Fruit fly (Drosophila melanogaster) whole organism, embryonic: Measurements from ENCODE around the gene CG13862.

Experiments
- Atf6 ChIP-seq: fragments of 200-800 bp; sonication (Bioruptor generic); IDR thresholded peaks from 2 replicates; pipeline ENCODE4 v1.3.6; 2022; ENCODE audit warnings: missing biosample characterization, missing genetic modification characterization
- BtbVII ChIP-seq: fragments of 200-800 bp; sonication (Bioruptor generic); optimal IDR thresholded peaks from 3 replicates; lab custom pipeline; 2017; ENCODE audit warnings: missing biosample characterization, mild to moderate bottlenecking, missing genetic modification characterization
- CG10209 ChIP-seq: fragments of 200-800 bp; sonication (Bioruptor generic); optimal IDR thresholded peaks from 3 replicates; lab custom pipeline; 2017; ENCODE audit warnings: missing biosample characterization, mild to moderate bottlenecking, missing genetic modification characterization, missing genetic modification reagents
- CG11695 ChIP-seq: fragments of 200-800 bp; sonication (Bioruptor generic); IDR thresholded peaks from 3 replicates; pipeline ENCODE4 v1.3.6; 2022; ENCODE audit warnings: missing biosample characterization, missing genetic modification characterization
- CG13287 ChIP-seq: fragments of 200-800 bp; sonication (Bioruptor generic); IDR thresholded peaks from 2 replicates; pipeline ENCODE4 v1.3.6; 2022; ENCODE audit warnings: missing biosample characterization, missing genetic modification characterization; ENCODE audit not compliant: partially characterized antibody
- CG14441 ChIP-seq: fragments of 200-800 bp; sonication (Bioruptor generic); IDR thresholded peaks from 2 replicates; pipeline ENCODE4 v1.3.6; 2022; ENCODE audit warnings: missing biosample characterization, missing genetic modification characterization
- CG1529 ChIP-seq: fragments of 200-800 bp; sonication (Bioruptor generic); optimal IDR thresholded peaks from 3 replicates; lab custom pipeline; 2018; ENCODE audit warnings: missing biosample characterization, missing genetic modification characterization
- CG16813 ChIP-seq: fragments of 200-800 bp; sonication (Bioruptor generic); IDR thresholded peaks from 3 replicates; pipeline ENCODE4 v1.3.6; 2022; ENCODE audit warnings: missing biosample characterization, missing genetic modification characterization; ENCODE audit not compliant: partially characterized antibody
- CG16863 ChIP-seq: fragments of 200-800 bp; sonication (Bioruptor generic); optimal IDR thresholded peaks from 3 replicates; lab custom pipeline; 2016; ENCODE audit warnings: missing biosample characterization, missing genetic modification characterization
- CG17186 ChIP-seq: fragments of 200-800 bp; sonication (Bioruptor generic); optimal IDR thresholded peaks from 3 replicates; lab custom pipeline; 2017; ENCODE audit warnings: missing biosample characterization, missing genetic modification reagents, missing genetic modification characterization
- CG17612 ChIP-seq: fragments of 200-800 bp; sonication (Bioruptor generic); IDR thresholded peaks from 2 replicates; pipeline ENCODE4 v1.3.6; 2022; ENCODE audit warnings: missing biosample characterization, missing genetic modification characterization
- CG2199 ChIP-seq: fragments of 200-800 bp; sonication (Bioruptor generic); IDR thresholded peaks from 3 replicates; pipeline ENCODE4 v1.3.6; 2022; ENCODE audit warnings: missing biosample characterization, missing genetic modification characterization
- CG3407 ChIP-seq: fragments of 200-800 bp; sonication (Bioruptor generic); optimal IDR thresholded peaks from 2 replicates; lab custom pipeline; 2018; ENCODE audit warnings: missing biosample characterization, mild to moderate bottlenecking, missing genetic modification characterization
- CG3847 ChIP-seq: fragments of 200-800 bp; sonication (Bioruptor generic); IDR thresholded peaks from 2 replicates; pipeline ENCODE4 v1.3.6; 2022; ENCODE audit warnings: missing biosample characterization, missing genetic modification characterization
- CG4328 ChIP-seq: fragments of 200-800 bp; sonication (Bioruptor generic); optimal IDR thresholded peaks from 3 replicates; lab custom pipeline; 2017; ENCODE audit warnings: missing biosample characterization, missing genetic modification reagents, missing genetic modification characterization
- CG6654 ChIP-seq: fragments of 200-800 bp; sonication (Bioruptor generic); optimal IDR thresholded peaks from 2 replicates; lab custom pipeline; 2017; ENCODE audit warnings: missing biosample characterization, mild to moderate bottlenecking, missing genetic modification characterization
- CG7372 ChIP-seq: fragments of 200-800 bp; sonication (Bioruptor generic); IDR thresholded peaks from 2 replicates; pipeline ENCODE4 v1.3.6; 2022; ENCODE audit warnings: missing biosample characterization, missing genetic modification characterization
- CG7928 ChIP-seq: fragments of 200-800 bp; sonication (Bioruptor generic); optimal IDR thresholded peaks from 2 replicates; lab custom pipeline; 2017; ENCODE audit warnings: missing biosample characterization, mild to moderate bottlenecking, missing genetic modification characterization
- CG8924 ChIP-seq: fragments of 200-800 bp; optimal IDR thresholded peaks from 3 replicates; lab custom pipeline; 2019; ENCODE audit warnings: missing biosample characterization, mild to moderate bottlenecking, missing genetic modification characterization, moderate library complexity
- CHES-1-like ChIP-seq: fragments of 200-800 bp; sonication (Bioruptor generic); optimal IDR thresholded peaks from 2 replicates; lab custom pipeline; 2016; ENCODE audit warnings: missing biosample characterization, missing genetic modification characterization
- Dref ChIP-seq: fragments of 200-800 bp; sonication (Bioruptor generic); IDR thresholded peaks from 2 replicates; pipeline ENCODE4 v1.3.6; 2022; ENCODE audit warnings: missing biosample characterization, missing genetic modification characterization
- Ets97D ChIP-seq: fragments of 200-800 bp; sonication (Bioruptor generic); optimal IDR thresholded peaks from 3 replicates; lab custom pipeline; 2016; ENCODE audit warnings: missing biosample characterization, missing genetic modification characterization
- GATAe ChIP-seq: fragments of 200-800 bp; sonication (Bioruptor generic); conservative IDR thresholded peaks from 2 replicates; pipeline ENCODE4 v1.3.6; 2022; ENCODE audit warnings: missing biosample characterization, missing genetic modification characterization
- Gsc ChIP-seq: fragments of 200-800 bp; sonication (Bioruptor generic); IDR thresholded peaks from 2 replicates; pipeline ENCODE4 v1.3.6; 2022; ENCODE audit warnings: missing biosample characterization, missing genetic modification characterization
- H15 ChIP-seq: fragments of 200-800 bp; sonication (Bioruptor generic); IDR thresholded peaks from 3 replicates; pipeline ENCODE4 v1.3.6; 2022; ENCODE audit warnings: missing biosample characterization, missing genetic modification characterization
- HmgD ChIP-seq: fragments of 200-800 bp; sonication (Bioruptor generic); optimal IDR thresholded peaks from 3 replicates; lab custom pipeline; 2016; ENCODE audit warnings: missing biosample characterization, missing genetic modification characterization
- HmgZ ChIP-seq: fragments of 200-800 bp; sonication (Bioruptor generic); optimal IDR thresholded peaks from 2 replicates; lab custom pipeline; 2018; ENCODE audit warnings: missing biosample characterization, mild to moderate bottlenecking, missing genetic modification characterization
- Lpt ChIP-seq: fragments of >200 bp; optimal IDR thresholded peaks from 2 replicates; lab custom pipeline; 2018; ENCODE audit warnings: missing biosample characterization, missing genetic modification characterization
- Med ChIP-seq: fragments of 200-800 bp; sonication (Bioruptor generic); peaks from one replicate; lab custom pipeline; 2016; ENCODE audit warnings: missing biosample characterization, missing genetic modification characterization, mild to moderate bottlenecking, inconsistent platforms, moderate library complexity
- Nf-YA ChIP-seq: fragments of 200-800 bp; sonication (Bioruptor generic); IDR thresholded peaks from 2 replicates; pipeline ENCODE4 v1.3.6; 2022; ENCODE audit warnings: missing biosample characterization, missing genetic modification characterization
- Nf-YC ChIP-seq: fragments of 200-800 bp; optimal IDR thresholded peaks from 3 replicates; lab custom pipeline; 2019; ENCODE audit warnings: missing biosample characterization, mild to moderate bottlenecking, missing genetic modification characterization, moderate library complexity
- Rx ChIP-seq: fragments of 200-800 bp; sonication (Bioruptor generic); IDR thresholded peaks from 2 replicates; pipeline ENCODE4 v1.3.6; 2022; ENCODE audit warnings: missing biosample characterization, missing genetic modification characterization
- Ssrp ChIP-seq: fragments of 200-800 bp; sonication (Bioruptor generic); optimal IDR thresholded peaks from 2 replicates; lab custom pipeline; 2018; ENCODE audit warnings: missing biosample characterization, mild to moderate bottlenecking, missing genetic modification characterization, moderate library complexity
- abd-A ChIP-seq: fragments of 200-800 bp; sonication (Bioruptor generic); optimal IDR thresholded peaks from 3 replicates; lab custom pipeline; 2019; ENCODE audit warnings: missing biosample characterization, mild to moderate bottlenecking, missing genetic modification characterization, moderate library complexity
- ap ChIP-seq: fragments of 200-800 bp; sonication (Bioruptor generic); IDR thresholded peaks from 2 replicates; pipeline ENCODE4 v1.3.6; 2022; ENCODE audit warnings: missing biosample characterization, missing genetic modification characterization
- bowl ChIP-seq: fragments of 200-800 bp; sonication (Bioruptor generic); IDR thresholded peaks from 2 replicates; pipeline ENCODE4 v1.3.6; 2022; ENCODE audit warnings: missing biosample characterization, missing genetic modification characterization
- ci ChIP-seq: fragments of 200-800 bp; sonication (Bioruptor generic); IDR thresholded peaks from 3 replicates; pipeline ENCODE4 v1.3.6; 2022; ENCODE audit warnings: missing biosample characterization, missing genetic modification characterization
- corto ChIP-seq: fragments of 200-800 bp; sonication (Bioruptor generic); optimal IDR thresholded peaks from 2 replicates; lab custom pipeline; 2016; ENCODE audit warnings: missing biosample characterization, mild to moderate bottlenecking, missing genetic modification characterization, moderate library complexity
- cwo ChIP-seq: fragments of 200-800 bp; sonication (Bioruptor generic); optimal IDR thresholded peaks from 3 replicates; lab custom pipeline; 2017; ENCODE audit warnings: missing biosample characterization, missing genetic modification characterization, mild to moderate bottlenecking, moderate library complexity, missing genetic modification reagents
- ewg ChIP-seq: fragments of 200-800 bp; sonication (Bioruptor generic); optimal IDR thresholded peaks from 3 replicates; lab custom pipeline; 2017; ENCODE audit warnings: mild to moderate bottlenecking, missing biosample characterization, missing genetic modification reagents, missing genetic modification characterization
- grn ChIP-seq: fragments of 200-800 bp; sonication (Bioruptor generic); optimal IDR thresholded peaks from 3 replicates; lab custom pipeline; 2017; ENCODE audit warnings: missing biosample characterization, missing genetic modification characterization
- ham ChIP-seq: fragments of 200-800 bp; sonication (Bioruptor generic); IDR thresholded peaks from 2 replicates; pipeline ENCODE4 v1.3.6; 2022; ENCODE audit warnings: missing biosample characterization, missing genetic modification characterization
- kay ChIP-seq: fragments of 200-800 bp; sonication (Bioruptor generic); optimal IDR thresholded peaks from 2 replicates; lab custom pipeline; 2016; ENCODE audit warnings: missing biosample characterization, missing genetic modification characterization
- lov ChIP-seq, 2 experiments: fragments of 200-800 bp in 1 of 2; fragments of >200 bp in 1 of 2; sonication (Bioruptor generic) in 1 of 2; IDR thresholded peaks in 1 of 2; optimal IDR thresholded peaks in 1 of 2; 2 replicates in 1 of 2; 3 replicates in 1 of 2; pipeline versions ENCODE4 v1.3.6 to Lab custom; 2017 to 2022; ENCODE audit warnings: missing biosample characterization in 1 of 2, missing genetic modification characterization in 1 of 2
- org-1 ChIP-seq: fragments of 200-800 bp; sonication (Bioruptor generic); optimal IDR thresholded peaks from 2 replicates; lab custom pipeline; 2017; ENCODE audit warnings: missing biosample characterization, missing genetic modification characterization
- pan ChIP-seq, 4 experiments: fragments of >200 bp in 3 of 4; fragments of 200-800 bp in 1 of 4; sonication (Bioruptor generic) in 1 of 4; optimal IDR thresholded peaks in 3 of 4; IDR thresholded peaks in 1 of 4; 2 replicates each; pipeline versions ENCODE4 v1.3.6 to Lab custom; 2017 to 2022; ENCODE audit warnings: missing biosample characterization in 2 of 4, missing genetic modification characterization in 2 of 4, mixed read lengths in 1 of 4
- phol ChIP-seq: fragments of 200-800 bp; sonication (Bioruptor generic); optimal IDR thresholded peaks from 3 replicates; lab custom pipeline; 2018; ENCODE audit warnings: missing biosample characterization, mild to moderate bottlenecking, missing genetic modification characterization, moderate library complexity
- sd ChIP-seq: fragments of 200-800 bp; sonication (Bioruptor generic); optimal IDR thresholded peaks from 3 replicates; lab custom pipeline; 2018; ENCODE audit warnings: missing biosample characterization, mild to moderate bottlenecking, missing genetic modification characterization, moderate library complexity
- slou ChIP-seq: fragments of 200-800 bp; sonication (Bioruptor generic); optimal IDR thresholded peaks from 3 replicates; lab custom pipeline; 2016; ENCODE audit warnings: missing biosample characterization, missing genetic modification characterization
- tna ChIP-seq: fragments of 200-800 bp; sonication (Bioruptor generic); IDR thresholded peaks from 2 replicates; pipeline ENCODE4 v1.3.6; 2022; ENCODE audit warnings: missing biosample characterization, missing genetic modification characterization; ENCODE audit not compliant: partially characterized antibody

Gene CG13862

DNA sequence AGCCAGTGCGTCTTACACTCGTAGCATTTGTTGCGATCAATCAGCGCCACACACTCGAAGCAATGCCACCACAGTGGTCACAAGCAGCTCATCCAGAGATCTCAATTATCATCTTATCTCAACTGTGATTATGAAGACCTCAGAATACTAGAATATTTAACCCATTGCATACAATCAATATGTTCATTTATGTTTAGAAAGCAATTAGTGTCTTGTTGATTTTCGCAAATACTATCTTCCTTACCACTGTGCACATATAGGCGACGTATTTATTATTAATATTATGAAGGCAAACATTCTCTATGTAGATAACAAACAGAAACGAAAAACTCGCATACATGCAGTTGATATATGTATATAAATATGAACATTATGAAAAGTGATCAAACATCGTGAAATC, 27.0 kb downstream of the CG13862 start (continued):
- TF ChIP-seq CG6654, result no peak
- peak; percentile 46 for TF ChIP-seq BtbVII
- TF ChIP-seq CG7372 (GFP tag; lab: Robert Waterston, UW), result peak; percentile 36; the same call in 1 of the 2 replicates
- TF ChIP-seq CG1529, result peak; percentile 81
- TF ChIP-seq GATAe, result 0 out of 2 replicates have a peak, but pooled peaks have one; percentile 14
- peak; percentile 49; the same call in 1 of the 2 replicates for TF ChIP-seq bowl (GFP tag; lab: Robert Waterston, UW)
- TF ChIP-seq CG8924 (tag; lab: Kevin White, UChicago), result peak; percentile 72
- TF ChIP-seq CG16813 (GFP tag; lab: Robert Waterston, UW), result no peak
- no peak for TF ChIP-seq CG7928
- peak; percentile 82 for TF ChIP-seq ci
- peak; percentile 53; the same call in 1 of the 2 replicates for TF ChIP-seq Nf-YA (GFP tag; lab: Robert Waterston, UW)
- peak; percentile 82 for TF ChIP-seq CG14441 (GFP tag; lab: Robert Waterston, UW)
- TF ChIP-seq HmgD, result peak; percentile 20
- TF ChIP-seq CG3847 (GFP tag; lab: Robert Waterston, UW), result peak; percentile 39
- TF ChIP-seq Rx (GFP tag; lab: Robert Waterston, UW), result peak; percentile 54; the same call in 1 of the 2 replicates
- TF ChIP-seq cwo (GFP tag; lab: Kevin White, UChicago), result peak; percentile 54
- TF ChIP-seq ap, result 0 out of 2 replicates have a peak, but pooled peaks have one; percentile 21
- no peak for TF ChIP-seq corto (GFP tag; lab: Kevin White, UChicago)
- peak; percentile 33 for TF ChIP-seq HmgZ (tag; lab: Kevin White, UChicago)
- peak; percentile 54 for TF ChIP-seq CG17186 (GFP tag; lab: Kevin White, UChicago)
- TF ChIP-seq Ssrp (tag; lab: Kevin White, UChicago), result peak; percentile 58
- TF ChIP-seq Dref (GFP tag; lab: Robert Waterston, UW), result no peak
- peak; percentile 85 for TF ChIP-seq CG11695 (GFP tag; lab: Robert Waterston, UW)
- TF ChIP-seq CG4328, result peak; percentile 58
- no peak for TF ChIP-seq CG13287
- TF ChIP-seq CG3407 (GFP tag; lab: Kevin White, UChicago), result peak; percentile 83
- no peak for TF ChIP-seq Gsc (GFP tag; lab: Robert Waterston, UW)
- peak; percentile 64 for TF ChIP-seq CG16863 (GFP tag; lab: Kevin White, UChicago)
- no peak for TF ChIP-seq tna
- TF ChIP-seq Lpt (GFP tag; lab: Kevin White, UChicago), result no peak
- peak; percentile 62 for TF ChIP-seq ewg (GFP tag; lab: Kevin White, UChicago)
- TF ChIP-seq kay (GFP tag; lab: Kevin White, UChicago), result no peak
- no peak for TF ChIP-seq Nf-YC (tag; lab: Kevin White, UChicago)
- peak; percentile 81 for TF ChIP-seq CG10209 (GFP tag; lab: Kevin White, UChicago)
- peak; percentile 91; the same call in 2 of the 3 replicates for TF ChIP-seq CG2199 (GFP tag; lab: Robert Waterston, UW)
- TF ChIP-seq grn, result peak; percentile 47
- TF ChIP-seq H15, result no peak
- no peak for TF ChIP-seq pan (optimal IDR thresholded peaks at IDR 0.05; lab: Kevin White, UChicago)
- TF ChIP-seq pan (GFP tag; optimal IDR thresholded peaks at IDR 0.05 in 1 of 2, IDR thresholded peaks at IDR 0.05 in 1 of 2), result peak in 1 of 2 experiments; percentile 85
- TF ChIP-seq org-1 (GFP tag; lab: Kevin White, UChicago), result peak; percentile 69
- TF ChIP-seq abd-A (tag; lab: Kevin White, UChicago), result no peak
- peak; percentile 76 for TF ChIP-seq Med (GFP tag; lab: Kevin White, UChicago)
- TF ChIP-seq Ets97D (GFP tag; lab: Kevin White, UChicago), result no peak
- peak; percentile 20 for TF ChIP-seq sd (tag; lab: Kevin White, UChicago)
- TF ChIP-seq lov (optimal IDR thresholded peaks at IDR 0.05; lab: Kevin White, UChicago), result no peak
- TF ChIP-seq lov (GFP tag; IDR thresholded peaks at IDR 0.05; lab: Robert Waterston, UW), result peak; percentile 74; the same call in 1 of the 3 replicates
- TF ChIP-seq Atf6 (GFP tag; lab: Robert Waterston, UW), result peak; percentile 34; the same call in 1 of the 2 replicates
- TF ChIP-seq CHES-1-like (GFP tag; lab: Kevin White, UChicago), result peak; percentile 17
- peak; percentile 67 for TF ChIP-seq phol (tag; lab: Kevin White, UChicago)
- no peak for TF ChIP-seq slou (GFP tag; lab: Kevin White, UChicago)
- no peak for TF ChIP-seq ham (GFP tag; lab: Robert Waterston, UW)
- peak; percentile 57 for TF ChIP-seq CG17612
